Fruit fly (Drosophila melanogaster) Kc167 (cell line): ENCODE data around the gene Coa8.

Experiments used
- h ChIP-seq: fragments of >200 bp; optimal IDR thresholded peaks from 3 replicates; lab custom pipeline; 2018; ENCODE audit warnings: missing external identifiers
- psq ChIP-seq: fragments of >200 bp; optimal IDR thresholded peaks from 2 replicates; lab custom pipeline; 2017; ENCODE audit warnings: missing external identifiers
- ttk ChIP-seq: sonication (Bioruptor generic); optimal IDR thresholded peaks from 2 replicates; lab custom pipeline; 2017; ENCODE audit warnings: missing external identifiers

DNA sequence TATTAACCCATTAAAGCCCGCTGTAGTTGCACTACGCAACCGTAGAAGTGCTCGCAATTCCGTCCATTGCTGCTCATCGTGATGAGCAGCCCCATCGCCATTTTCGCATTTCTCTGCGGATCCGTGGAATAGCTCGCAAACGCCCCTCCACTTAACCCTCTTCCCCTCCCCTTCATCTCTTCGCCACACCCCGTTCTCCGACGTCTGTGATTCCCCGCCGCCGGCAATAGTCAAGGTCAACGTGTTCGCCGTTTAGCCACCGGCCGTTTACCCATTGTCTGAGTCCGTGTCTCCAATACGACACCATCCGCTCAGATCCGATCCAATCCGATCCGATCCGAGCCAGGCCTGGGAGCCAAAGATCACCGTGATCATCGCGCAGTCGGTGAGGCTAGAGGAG, 33.7 kb upstream of the Coa8 start:
- TF ChIP-seq psq (no peak), h (lab: Kevin White, UChicago) (no peak), ttk (no peak)
